Fruit fly (Drosophila melanogaster) Kc167 (cell line): ENCODE data around the gene eIF4H2.

Source experiments
- Myc ChIP-seq: fragments of >200 bp; optimal IDR thresholded peaks from 2 replicates; lab custom pipeline; 2017; ENCODE audit warnings: missing external identifiers
- Sin3A ChIP-seq: fragments of >200 bp; optimal IDR thresholded peaks from 2 replicates; lab custom pipeline; 2018; ENCODE audit warnings: missing external identifiers
- h ChIP-seq: fragments of >200 bp; optimal IDR thresholded peaks from 3 replicates; lab custom pipeline; 2018; ENCODE audit warnings: missing external identifiers
- insv ChIP-seq: fragments of >200 bp; optimal IDR thresholded peaks from 3 replicates; lab custom pipeline; 2018; ENCODE audit warnings: missing external identifiers
- psq ChIP-seq: fragments of >200 bp; optimal IDR thresholded peaks from 2 replicates; lab custom pipeline; 2017; ENCODE audit warnings: missing external identifiers
- ttk ChIP-seq: sonication (Bioruptor generic); optimal IDR thresholded peaks from 2 replicates; lab custom pipeline; 2017; ENCODE audit warnings: missing external identifiers

- TF ChIP-seq h (no peak), Sin3A (lab: Kevin White, UChicago) (no peak), psq (lab: Kevin White, UChicago) (no peak), Myc (lab: Kevin White, UChicago) (no peak), ttk (lab: Kevin White, UChicago) (no peak), insv (lab: Kevin White, UChicago) (no peak)
These were observed at the start of gene eIF4H2 for dm6 chr3R:30725787-30726186.
